Worm (Caenorhabditis elegans): ENCODE results near the gene sfrp-1.

sfrp-1 gene

ce11 chrIV:6426089-6426715, 24.0 kb upstream of the sfrp-1 start, which contains the start of gene acp-6:
acp-6 (minus strand) TSS chrIV:6426139.
- no peak for TF ChIP-seq C08G9.2 (tag; optimal IDR thresholded peaks at IDR 0.05)
- no peak for TF ChIP-seq syd-9 (tag; optimal IDR thresholded peaks at IDR 0.05)

ce11 chrIV:6421183-6421635, 19.0 kb upstream of the sfrp-1 start, which contains the start of gene puf-11:
puf-11 (plus strand) TSS chrIV:6421585.
- TF ChIP-seq pat-9 (tag; optimal IDR thresholded peaks at IDR 0.05) (no peak), unc-86 (tag; optimal IDR thresholded peaks at IDR 0.05) (no peak), ztf-16 (tag; optimal IDR thresholded peaks at IDR 0.05) (no peak), sdc-2 (tag; optimal IDR thresholded peaks at IDR 0.05) (no peak), ceh-2 (tag; optimal IDR thresholded peaks at IDR 0.05) (no peak), nhr-232 (tag; optimal IDR thresholded peaks at IDR 0.05) (no peak), ceh-14 (tag; optimal IDR thresholded peaks at IDR 0.05) (no peak), sox-4 (tag; optimal IDR thresholded peaks at IDR 0.05) (no peak), pag-3 (tag; optimal IDR thresholded peaks at IDR 0.05; ENCODE audit: borderline replicate concordance) (no peak), ceh-22 (tag; optimal IDR thresholded peaks at IDR 0.05) (no peak), lin-11 (tag; optimal IDR thresholded peaks at IDR 0.05) (no peak)

- TF ChIP-seq ceh-2 (tag; optimal IDR thresholded peaks at IDR 0.05): no peak
- no peak for TF ChIP-seq ceh-45 (GFP tag; IDR thresholded peaks at IDR 0.05)
- no peak for TF ChIP-seq ceh-34 (tag; optimal IDR thresholded peaks at IDR 0.05)
- TF ChIP-seq nhr-11 (tag; optimal IDR thresholded peaks at IDR 0.05): no peak
- no peak for TF ChIP-seq dmd-4 (tag; optimal IDR thresholded peaks at IDR 0.05; ENCODE audit: borderline replicate concordance)
- no peak for TF ChIP-seq mec-3 (tag; optimal IDR thresholded peaks at IDR 0.05; ENCODE audit: borderline replicate concordance)
- TF ChIP-seq lin-11 (tag; optimal IDR thresholded peaks at IDR 0.05): no peak
- no peak for TF ChIP-seq pha-4 (tag; optimal IDR thresholded peaks at IDR 0.05)
- TF ChIP-seq ahr-1 (tag; optimal IDR thresholded peaks at IDR 0.05): no peak
- no peak for TF ChIP-seq gmeb-2 (tag; optimal IDR thresholded peaks at IDR 0.05)
- TF ChIP-seq C08G9.2 (tag; optimal IDR thresholded peaks at IDR 0.05): no peak
- no peak for TF ChIP-seq tbx-2 (tag; optimal IDR thresholded peaks at IDR 0.05)
- no peak for TF ChIP-seq K02D7.2 (tag; optimal IDR thresholded peaks at IDR 0.05)
- TF ChIP-seq ceh-24 (tag; optimal IDR thresholded peaks at IDR 0.05): no peak
- no peak for TF ChIP-seq unc-55 (GFP tag; optimal IDR thresholded peaks at IDR 0.05)
- TF ChIP-seq lim-6 (tag; optimal IDR thresholded peaks at IDR 0.05): no peak
These were observed 16.9 kb upstream of the sfrp-1 start, which contains the start of the genes Y73B6BL.23 and htp-2 for ce11 chrIV:6419031-6419582. Y73B6BL.23 (minus strand) TSS chrIV:6419081. htp-2 (plus strand) TSS chrIV:6419522.

- no peak for TF ChIP-seq unc-3 (GFP tag; conservative IDR thresholded peaks at IDR 0.05)
- no peak for TF ChIP-seq unc-3 (tag; optimal IDR thresholded peaks at IDR 0.05)
- no peak for TF ChIP-seq tbx-2 (tag; optimal IDR thresholded peaks at IDR 0.05)
These were observed 15.4 kb upstream of the sfrp-1 start for ce11 chrIV:6417612-6418011.

ce11 chrIV:6416553-6416952, 14.3 kb upstream of the sfrp-1 start, which contains the start of gene Y73B6BL.22:
Y73B6BL.22 (minus strand) TSS chrIV:6416653.
- no peak for TF ChIP-seq ceh-34 (tag; optimal IDR thresholded peaks at IDR 0.05)
- TF ChIP-seq C38D4.7 (GFP tag; optimal IDR thresholded peaks at IDR 0.05): no peak
- TF ChIP-seq dve-1 (tag; optimal IDR thresholded peaks at IDR 0.05): no peak
- no peak for TF ChIP-seq ets-4 (tag; optimal IDR thresholded peaks at IDR 0.05)
- TF ChIP-seq ama-1 (optimal IDR thresholded peaks at IDR 0.05): no peak
- no peak for TF ChIP-seq ceh-6 (GFP tag; optimal IDR thresholded peaks at IDR 0.05)
- TF ChIP-seq ttx-3 (tag; optimal IDR thresholded peaks at IDR 0.05): no peak

Measured in whole organism, late embryonic.